Fruit fly (Drosophila melanogaster) whole organism, wandering third instar larva: ENCODE measurements around the gene CG15740.

Experiments
- Abd-B ChIP-seq: fragments of >200 bp; optimal IDR thresholded peaks from 2 replicates; lab custom pipeline; 2017; ENCODE audit warnings: missing biosample characterization, missing genetic modification characterization
- CG32264 ChIP-seq: fragments of 200-800 bp; sonication (Bioruptor generic); optimal IDR thresholded peaks from 2 replicates; lab custom pipeline; 2016; ENCODE audit warnings: missing biosample characterization, missing genetic modification characterization
- CG9705 ChIP-seq: fragments of 200-800 bp; sonication (Bioruptor generic); optimal IDR thresholded peaks from 2 replicates; lab custom pipeline; 2018; ENCODE audit warnings: missing biosample characterization, mild to moderate bottlenecking, missing genetic modification characterization
- CrebA ChIP-seq: fragments of 200-800 bp; sonication (Bioruptor generic); optimal IDR thresholded peaks from 2 replicates; lab custom pipeline; 2016; ENCODE audit warnings: missing biosample characterization, mild to moderate bottlenecking, missing genetic modification characterization, borderline replicate concordance
- Dfd ChIP-seq: fragments of >200 bp; optimal IDR thresholded peaks from 2 replicates; lab custom pipeline; 2017; ENCODE audit warnings: missing biosample characterization, missing genetic modification characterization
- Dif ChIP-seq: fragments of 200-275, 200-300 bp; sonication (Bioruptor generic); optimal IDR thresholded peaks from 2 replicates; lab custom pipeline; 2018; ENCODE audit warnings: missing biosample characterization, missing genetic modification characterization; ENCODE audit not compliant: partially characterized antibody
- GATAd ChIP-seq: sonication (Bioruptor generic); optimal IDR thresholded peaks from 2 replicates; lab custom pipeline; 2016; ENCODE audit warnings: missing biosample characterization, missing genetic modification characterization
- HLH106 ChIP-seq: fragments of 200-800 bp; optimal IDR thresholded peaks from 3 replicates; lab custom pipeline; 2019; ENCODE audit warnings: missing biosample characterization, mild to moderate bottlenecking, missing genetic modification characterization, moderate library complexity
- Hnf4 ChIP-seq: fragments of 200-800 bp; sonication (Bioruptor generic); optimal IDR thresholded peaks from 2 replicates; lab custom pipeline; 2016; ENCODE audit warnings: missing biosample characterization, mild to moderate bottlenecking, missing genetic modification characterization
- Hr78 ChIP-seq: fragments of >200 bp; optimal IDR thresholded peaks from 2 replicates; lab custom pipeline; 2017; ENCODE audit warnings: missing biosample characterization, missing genetic modification characterization
- Hr83 ChIP-seq: fragments of 200-300 bp; sonication (Bioruptor generic); optimal IDR thresholded peaks from 2 replicates; lab custom pipeline; 2016; ENCODE audit warnings: missing biosample characterization, mild to moderate bottlenecking, missing genetic modification characterization, moderate library complexity; ENCODE audit not compliant: poor library complexity, severe bottlenecking
- Jra ChIP-seq: sonication (Bioruptor generic); optimal IDR thresholded peaks from 2 replicates; lab custom pipeline; 2016; ENCODE audit warnings: missing biosample characterization, missing genetic modification characterization
- Mio ChIP-seq: sonication (Bioruptor generic); optimal IDR thresholded peaks from 2 replicates; lab custom pipeline; 2016; ENCODE audit warnings: missing biosample characterization, missing genetic modification characterization
- Myc ChIP-seq: fragments of >200 bp; optimal IDR thresholded peaks from 2 replicates; lab custom pipeline; 2017
- N ChIP-seq: fragments of >200 bp; optimal IDR thresholded peaks from 2 replicates; lab custom pipeline; 2018; ENCODE audit warnings: missing biosample characterization, missing external identifiers, missing genetic modification characterization
- OdsH ChIP-seq: fragments of 200-800 bp; sonication (Bioruptor generic); optimal IDR thresholded peaks from 2 replicates; lab custom pipeline; 2016; ENCODE audit warnings: missing biosample characterization, mild to moderate bottlenecking, missing genetic modification characterization
- Rel ChIP-seq, 2 experiments: fragments of 200-800 bp; sonication (Bioruptor generic) in 1 of 2; optimal IDR thresholded peaks; 2 replicates in 1 of 2; 3 replicates in 1 of 2; lab custom pipeline; 2016 to 2019; ENCODE audit warnings: mild to moderate bottlenecking in 2 of 2, missing biosample characterization in 2 of 2, missing genetic modification characterization in 2 of 2, moderate library complexity in 1 of 2
- Sp1 ChIP-seq: fragments of 200-800 bp; sonication (Bioruptor generic); optimal IDR thresholded peaks from 3 replicates; lab custom pipeline; 2019; ENCODE audit warnings: missing biosample characterization, mild to moderate bottlenecking, missing genetic modification characterization, moderate library complexity
- Vsx2 ChIP-seq: fragments of 200-300, 225-300 bp; sonication (Bioruptor generic); optimal IDR thresholded peaks from 2 replicates; lab custom pipeline; 2018; ENCODE audit warnings: missing biosample characterization, missing genetic modification characterization; ENCODE audit not compliant: partially characterized antibody
- br ChIP-seq: fragments of 200-800 bp; sonication (Bioruptor generic); optimal IDR thresholded peaks from 2 replicates; lab custom pipeline; 2016; ENCODE audit warnings: missing biosample characterization, missing genetic modification characterization
- brk ChIP-seq: fragments of 200-800 bp; sonication (Bioruptor generic); optimal IDR thresholded peaks from 2 replicates; lab custom pipeline; 2016; ENCODE audit warnings: missing biosample characterization, mild to moderate bottlenecking, missing genetic modification characterization
- dl ChIP-seq, 2 experiments: fragments of 175-275, 200-275 bp in 1 of 2; fragments of 200-275 bp in 1 of 2; sonication (Bioruptor generic); optimal IDR thresholded peaks; lab custom pipeline; 2018; ENCODE audit warnings: mild to moderate bottlenecking in 2 of 2, missing biosample characterization in 2 of 2, missing genetic modification characterization in 2 of 2, moderate library complexity in 2 of 2; ENCODE audit not compliant: partially characterized antibody in 2 of 2, insufficient read depth in 1 of 2
- dmrt93B ChIP-seq: fragments of 200-800 bp; sonication (Bioruptor generic); optimal IDR thresholded peaks from 2 replicates; lab custom pipeline; 2018; ENCODE audit warnings: missing biosample characterization, mild to moderate bottlenecking, missing genetic modification characterization
- dsf ChIP-seq: sonication (Bioruptor generic); optimal IDR thresholded peaks from 2 replicates; lab custom pipeline; 2016; ENCODE audit warnings: missing biosample characterization, missing genetic modification characterization, borderline replicate concordance
- ey ChIP-seq: fragments of 200-800 bp; sonication (Bioruptor generic); optimal IDR thresholded peaks from 2 replicates; lab custom pipeline; 2016; ENCODE audit warnings: missing biosample characterization, missing genetic modification characterization
- foxo ChIP-seq, 2 experiments: fragments of 200-800 bp; sonication (Bioruptor generic); optimal IDR thresholded peaks; 2 replicates in 1 of 2; 3 replicates in 1 of 2; lab custom pipeline; 2016 to 2017; ENCODE audit warnings: missing biosample characterization in 2 of 2, missing genetic modification characterization in 2 of 2
- fru ChIP-seq: fragments of 200-800 bp; sonication (Bioruptor generic); optimal IDR thresholded peaks from 3 replicates; lab custom pipeline; 2016; ENCODE audit warnings: missing biosample characterization, mild to moderate bottlenecking, missing genetic modification characterization
- h ChIP-seq: fragments of 200-800 bp; sonication (Bioruptor generic); optimal IDR thresholded peaks from 3 replicates; lab custom pipeline; 2016; ENCODE audit warnings: missing biosample characterization, mild to moderate bottlenecking, missing genetic modification characterization
- jim ChIP-seq: fragments of 175-275, 200-325 bp; sonication (Bioruptor generic); optimal IDR thresholded peaks from 2 replicates; lab custom pipeline; 2016; ENCODE audit warnings: missing biosample characterization, mild to moderate bottlenecking, missing genetic modification characterization
- lola ChIP-seq: fragments of >200 bp; optimal IDR thresholded peaks from 2 replicates; lab custom pipeline; 2017; ENCODE audit warnings: missing biosample characterization, missing genetic modification characterization
- pan ChIP-seq: fragments of >200 bp; optimal IDR thresholded peaks from 2 replicates; lab custom pipeline; 2017
- psq ChIP-seq: fragments of 200-800 bp; sonication (Bioruptor generic); optimal IDR thresholded peaks from 3 replicates; lab custom pipeline; 2017; ENCODE audit warnings: missing biosample characterization, mild to moderate bottlenecking, missing genetic modification characterization, moderate library complexity
- rgr ChIP-seq: fragments of 200-800 bp; sonication (Bioruptor generic); optimal IDR thresholded peaks from 3 replicates; lab custom pipeline; 2016; ENCODE audit warnings: missing biosample characterization, mild to moderate bottlenecking, missing genetic modification characterization
- sage ChIP-seq: fragments of 200-800 bp; sonication (Bioruptor generic); optimal IDR thresholded peaks from 2 replicates; lab custom pipeline; 2016; ENCODE audit warnings: missing biosample characterization, mild to moderate bottlenecking, missing genetic modification characterization
- sv ChIP-seq: fragments of 200-800 bp; sonication (Bioruptor generic); optimal IDR thresholded peaks from 3 replicates; lab custom pipeline; 2016; ENCODE audit warnings: missing biosample characterization, missing genetic modification characterization
- tai ChIP-seq: sonication (Bioruptor generic); optimal IDR thresholded peaks from 2 replicates; lab custom pipeline; 2016; ENCODE audit warnings: missing biosample characterization, missing genetic modification characterization
- usp ChIP-seq: fragments of >200 bp; optimal IDR thresholded peaks from 2 replicates; lab custom pipeline; 2017; ENCODE audit warnings: missing biosample characterization, missing genetic modification characterization
- woc ChIP-seq: sonication (Bioruptor generic); optimal IDR thresholded peaks from 2 replicates; lab custom pipeline; 2016; ENCODE audit warnings: missing biosample characterization, mild to moderate bottlenecking, missing genetic modification characterization

Gene CG15740

dm6 chrX:11806196-11806595 lies 39.7 kb downstream of the CG15740 start:
- TF ChIP-seq Hr83 (GFP tag; lab: Kevin White, UChicago) = no peak
- no peak for TF ChIP-seq Mio (GFP tag; lab: Kevin White, UChicago)
- TF ChIP-seq CrebA = peak; percentile 95
- no peak for TF ChIP-seq Dif
- TF ChIP-seq ey (GFP tag; lab: Kevin White, UChicago) = no peak
- TF ChIP-seq jim (GFP tag; lab: Kevin White, UChicago) = no peak
- no peak for TF ChIP-seq N (GFP tag; lab: Kevin White, UChicago)
- TF ChIP-seq h (GFP tag; lab: Kevin White, UChicago) = peak; percentile 51
- no peak for TF ChIP-seq brk (GFP tag; lab: Kevin White, UChicago)
- no peak for TF ChIP-seq psq
- TF ChIP-seq woc (GFP tag; lab: Kevin White, UChicago) = no peak
- TF ChIP-seq dl (GFP tag; optimal IDR thresholded peaks at IDR 0.05; lab: Kevin White, UChicago; ENCODE audit: insufficient read depth in 1 of 2, partially characterized antibody in 2 of 2) = no peak
- TF ChIP-seq Jra (GFP tag; lab: Kevin White, UChicago) = no peak
- peak; percentile 49 for TF ChIP-seq OdsH (GFP tag; lab: Kevin White, UChicago)
- no peak for TF ChIP-seq fru
- TF ChIP-seq lola (GFP tag; lab: Kevin White, UChicago) = no peak
- TF ChIP-seq CG32264 (GFP tag; lab: Kevin White, UChicago) = peak; percentile 10
- peak; percentile 18 for TF ChIP-seq HLH106 (tag; lab: Kevin White, UChicago)
- TF ChIP-seq Hnf4 (GFP tag; lab: Kevin White, UChicago) = peak; percentile 59
- TF ChIP-seq dmrt93B (GFP tag; lab: Kevin White, UChicago) = no peak
- TF ChIP-seq sv (GFP tag; lab: Kevin White, UChicago) = no peak
- peak; percentile 48 for TF ChIP-seq rgr (GFP tag; lab: Kevin White, UChicago)
- TF ChIP-seq usp = no peak
- TF ChIP-seq Hr78 (GFP tag; lab: Kevin White, UChicago) = no peak
- TF ChIP-seq pan (lab: Kevin White, UChicago) = no peak
- no peak for TF ChIP-seq Dfd (GFP tag; lab: Kevin White, UChicago)
- peak in 1 of 2 experiments; percentile 46 for TF ChIP-seq foxo (GFP tag; optimal IDR thresholded peaks at IDR 0.05; lab: Kevin White, UChicago)
- TF ChIP-seq Abd-B (GFP tag; lab: Kevin White, UChicago) = no peak
- no peak for TF ChIP-seq Vsx2 (GFP tag; lab: Kevin White, UChicago)
- TF ChIP-seq dsf (GFP tag; lab: Kevin White, UChicago) = no peak
- no peak for TF ChIP-seq tai (GFP tag; lab: Kevin White, UChicago)
- TF ChIP-seq GATAd (GFP tag; lab: Kevin White, UChicago) = no peak
- peak; percentile 45 for TF ChIP-seq Sp1 (GFP tag; lab: Kevin White, UChicago)
- TF ChIP-seq br (GFP tag; lab: Kevin White, UChicago) = no peak
- peak; percentile 29 for TF ChIP-seq CG9705 (GFP tag; lab: Kevin White, UChicago)
- no peak for TF ChIP-seq Myc
- TF ChIP-seq sage (GFP tag; lab: Kevin White, UChicago) = peak; percentile 24
- TF ChIP-seq Rel (GFP tag; optimal IDR thresholded peaks at IDR 0.05; lab: Kevin White, UChicago) = no peak
- TF ChIP-seq Rel (tag; optimal IDR thresholded peaks at IDR 0.05; lab: Kevin White, UChicago) = peak; percentile 55

DNA sequence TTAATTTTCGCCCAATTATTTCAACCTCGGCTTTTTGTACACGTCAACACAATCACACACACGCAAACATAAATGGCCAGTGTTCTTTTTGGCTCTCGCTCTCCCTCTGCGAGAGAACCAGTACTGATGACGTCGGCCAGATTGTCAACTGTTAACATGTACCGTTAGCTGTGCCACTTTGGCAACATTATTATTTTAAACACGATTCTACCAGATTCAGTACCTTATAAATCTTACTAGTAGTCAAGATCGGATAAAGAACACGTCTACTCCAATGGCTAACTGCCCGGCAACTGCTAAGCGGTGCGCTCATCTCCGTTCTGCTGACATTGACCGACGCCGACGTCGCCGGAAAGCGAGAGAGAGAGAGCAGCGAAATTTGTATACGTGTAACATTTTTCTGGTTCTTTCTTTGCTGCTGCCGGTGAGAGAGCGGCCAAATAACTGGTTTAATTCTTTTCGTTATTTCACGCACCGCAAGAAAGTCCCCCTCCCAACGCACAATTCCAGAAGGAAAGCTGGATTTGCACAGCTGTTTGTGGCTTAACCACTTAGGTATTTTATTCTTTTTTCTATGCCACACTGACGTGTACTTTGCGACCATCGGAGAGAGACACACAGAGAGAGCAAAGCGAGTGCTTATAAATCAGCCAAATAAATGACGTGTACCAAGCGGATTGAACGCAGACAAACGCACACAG lies 40.7 kb downstream of the CG15740 start:
- TF ChIP-seq OdsH (GFP tag; lab: Kevin White, UChicago) (peak; percentile 13), GATAd (GFP tag; lab: Kevin White, UChicago) (no peak), rgr (GFP tag; lab: Kevin White, UChicago) (peak; percentile 24), Dif (peak; percentile 18), tai (GFP tag; lab: Kevin White, UChicago) (no peak), psq (peak; percentile 20), CrebA (peak; percentile 98), foxo (GFP tag; optimal IDR thresholded peaks at IDR 0.05; lab: Kevin White, UChicago) (peak in 1 of 2 experiments; percentile 7), Hnf4 (GFP tag; lab: Kevin White, UChicago) (peak; percentile 31), CG9705 (GFP tag; lab: Kevin White, UChicago) (no peak), h (GFP tag; lab: Kevin White, UChicago) (peak; percentile 21), Rel (GFP tag; optimal IDR thresholded peaks at IDR 0.05; lab: Kevin White, UChicago) (peak; percentile 15), Rel (tag; optimal IDR thresholded peaks at IDR 0.05; lab: Kevin White, UChicago) (peak; percentile 77), dl (GFP tag; optimal IDR thresholded peaks at IDR 0.05; lab: Kevin White, UChicago; ENCODE audit: insufficient read depth in 1 of 2, partially characterized antibody in 2 of 2) (peak in 1 of 2 experiments; percentile 43)
